Fruit fly (Drosophila melanogaster) whole organism, embryonic: ENCODE results near the gene CG11267.

Experiments used
- Antp ChIP-seq: fragments of 200-800 bp; sonication (Bioruptor generic); optimal IDR thresholded peaks from 3 replicates; lab custom pipeline; 2016; ENCODE audit warnings: missing biosample characterization, missing genetic modification characterization
- BEAF-32 ChIP-seq: fragments of 200-800 bp; sonication (Bioruptor generic); optimal IDR thresholded peaks from 3 replicates; lab custom pipeline; 2017; ENCODE audit warnings: missing biosample characterization, missing genetic modification characterization, mild to moderate bottlenecking, moderate library complexity, missing genetic modification reagents
- CG11456 ChIP-seq: fragments of 200-800 bp; sonication (Bioruptor generic); IDR thresholded peaks from 3 replicates; pipeline ENCODE4 v1.3.6; 2022; ENCODE audit warnings: missing biosample characterization, missing genetic modification characterization
- CG1529 ChIP-seq: fragments of 200-800 bp; sonication (Bioruptor generic); optimal IDR thresholded peaks from 3 replicates; lab custom pipeline; 2018; ENCODE audit warnings: missing biosample characterization, missing genetic modification characterization
- CG15601 ChIP-seq: fragments of 200-800 bp; sonication (Bioruptor generic); optimal IDR thresholded peaks from 3 replicates; lab custom pipeline; 2019; ENCODE audit warnings: missing biosample characterization, mild to moderate bottlenecking, missing genetic modification characterization, moderate library complexity
- CG17802 ChIP-seq: fragments of 200-800 bp; sonication (Bioruptor generic); optimal IDR thresholded peaks from 2 replicates; lab custom pipeline; 2018; ENCODE audit warnings: missing biosample characterization, mild to moderate bottlenecking, missing genetic modification characterization, moderate library complexity
- CG2116 ChIP-seq: fragments of 200-800 bp; sonication (Bioruptor generic); optimal IDR thresholded peaks from 3 replicates; lab custom pipeline; 2018; ENCODE audit warnings: missing biosample characterization, mild to moderate bottlenecking, missing genetic modification characterization
- CG2199 ChIP-seq: fragments of 200-800 bp; sonication (Bioruptor generic); IDR thresholded peaks from 3 replicates; pipeline ENCODE4 v1.3.6; 2022; ENCODE audit warnings: missing biosample characterization, missing genetic modification characterization
- CG31224 ChIP-seq: fragments of 200-800 bp; sonication (Bioruptor generic); IDR thresholded peaks from 2 replicates; pipeline ENCODE4 v1.3.6; 2022; ENCODE audit warnings: missing biosample characterization, missing genetic modification characterization
- CG34376 ChIP-seq: fragments of 200-800 bp; sonication (Bioruptor generic); optimal IDR thresholded peaks from 2 replicates; lab custom pipeline; 2018; ENCODE audit warnings: missing biosample characterization, mild to moderate bottlenecking, missing genetic modification characterization
- CG3726 ChIP-seq: fragments of 200-800 bp; sonication (Bioruptor generic); IDR thresholded peaks from 3 replicates; pipeline ENCODE4, ENCODE4 v1.3.6; 2022; ENCODE audit warnings: missing biosample characterization, missing genetic modification characterization
- CG3995 ChIP-seq: fragments of 200-800 bp; sonication (Bioruptor generic); optimal IDR thresholded peaks from 3 replicates; lab custom pipeline; 2016; ENCODE audit warnings: missing biosample characterization, missing genetic modification characterization
- CG7786 ChIP-seq: fragments of 200-800 bp; sonication (Bioruptor generic); optimal IDR thresholded peaks from 2 replicates; lab custom pipeline; 2016; ENCODE audit warnings: missing biosample characterization, missing genetic modification characterization
- CG7839 ChIP-seq: fragments of 200-800 bp; sonication (Bioruptor generic); optimal IDR thresholded peaks from 3 replicates; lab custom pipeline; 2018; ENCODE audit warnings: missing biosample characterization, mild to moderate bottlenecking, missing genetic modification characterization, moderate library complexity
- CG8290 ChIP-seq, 3 experiments: fragments of 200-800 bp; sonication (Bioruptor generic); optimal IDR thresholded peaks; 2 replicates each; lab custom pipeline; 2016 to 2019; ENCODE audit warnings: missing biosample characterization in 3 of 3, missing genetic modification characterization in 3 of 3, mild to moderate bottlenecking in 2 of 3, moderate library complexity in 1 of 3
- CG9609 ChIP-seq: fragments of 200-800 bp; sonication (Bioruptor generic); optimal IDR thresholded peaks from 3 replicates; lab custom pipeline; 2016; ENCODE audit warnings: missing biosample characterization, missing genetic modification characterization
- CHES-1-like ChIP-seq: fragments of 200-800 bp; sonication (Bioruptor generic); optimal IDR thresholded peaks from 2 replicates; lab custom pipeline; 2016; ENCODE audit warnings: missing biosample characterization, missing genetic modification characterization
- Dad ChIP-seq: fragments of 200-800 bp; sonication (Bioruptor generic); optimal IDR thresholded peaks from 3 replicates; lab custom pipeline; 2016; ENCODE audit warnings: missing biosample characterization, missing genetic modification characterization
- Ets97D ChIP-seq: fragments of 200-800 bp; sonication (Bioruptor generic); optimal IDR thresholded peaks from 3 replicates; lab custom pipeline; 2016; ENCODE audit warnings: missing biosample characterization, missing genetic modification characterization
- Gsc ChIP-seq: fragments of 200-800 bp; sonication (Bioruptor generic); IDR thresholded peaks from 2 replicates; pipeline ENCODE4 v1.3.6; 2022; ENCODE audit warnings: missing biosample characterization, missing genetic modification characterization
- HLH54F ChIP-seq: fragments of 200-800 bp; sonication (Bioruptor generic); optimal IDR thresholded peaks from 3 replicates; lab custom pipeline; 2016; ENCODE audit warnings: missing biosample characterization, missing genetic modification characterization
- Hr39 ChIP-seq: fragments of >200 bp; optimal IDR thresholded peaks from 2 replicates; lab custom pipeline; 2017
- Med ChIP-seq: fragments of 200-800 bp; sonication (Bioruptor generic); peaks from one replicate; lab custom pipeline; 2016; ENCODE audit warnings: missing biosample characterization, missing genetic modification characterization, mild to moderate bottlenecking, inconsistent platforms, moderate library complexity
- Nf-YB ChIP-seq: fragments of 200-800 bp; sonication (Bioruptor generic); optimal IDR thresholded peaks from 3 replicates; lab custom pipeline; 2019; ENCODE audit warnings: missing biosample characterization, mild to moderate bottlenecking, missing genetic modification characterization, moderate library complexity
- PHDP ChIP-seq: fragments of 200-800 bp; sonication (Bioruptor generic); optimal IDR thresholded peaks from 3 replicates; lab custom pipeline; 2018; ENCODE audit warnings: missing biosample characterization, mild to moderate bottlenecking, missing genetic modification characterization, moderate library complexity
- Pdp1 ChIP-seq, 2 experiments: fragments of 200-800 bp; sonication (Bioruptor generic); optimal IDR thresholded peaks; 3 replicates each; lab custom pipeline; 2016; ENCODE audit warnings: missing biosample characterization in 2 of 2, missing genetic modification characterization in 2 of 2, mild to moderate bottlenecking in 1 of 2, moderate library complexity in 1 of 2
- Sry-δ ChIP-seq: fragments of 200-800 bp; sonication (Bioruptor generic); optimal IDR thresholded peaks from 2 replicates; lab custom pipeline; 2016; ENCODE audit warnings: missing biosample characterization, missing genetic modification characterization
- ase ChIP-seq: fragments of 200-800 bp; sonication (Bioruptor generic); IDR thresholded peaks from 3 replicates; pipeline ENCODE4 v1.3.6; 2022; ENCODE audit warnings: missing biosample characterization, missing genetic modification characterization
- ato ChIP-seq: fragments of 200-800 bp; sonication (Bioruptor generic); IDR thresholded peaks from 2 replicates; pipeline ENCODE4 v1.3.6; 2022; ENCODE audit warnings: missing biosample characterization, missing genetic modification characterization; ENCODE audit not compliant: partially characterized antibody
- eyg ChIP-seq: fragments of 200-800 bp; sonication (Bioruptor generic); optimal IDR thresholded peaks from 3 replicates; lab custom pipeline; 2016; ENCODE audit warnings: missing biosample characterization, missing genetic modification characterization
- hb ChIP-seq: fragments of 200-800 bp; sonication (Bioruptor generic); IDR thresholded peaks from 3 replicates; pipeline ENCODE4 v1.3.6; 2022; ENCODE audit warnings: missing biosample characterization, missing genetic modification characterization; ENCODE audit not compliant: partially characterized antibody
- inv ChIP-seq: fragments of 200-800 bp; sonication (Bioruptor generic); IDR thresholded peaks from 2 replicates; pipeline ENCODE4 v1.3.6; 2022; ENCODE audit warnings: missing biosample characterization, missing genetic modification characterization; ENCODE audit not compliant: partially characterized antibody
- jigr1 ChIP-seq: fragments of 200-800 bp; sonication (Bioruptor generic); IDR thresholded peaks from 3 replicates; pipeline ENCODE4 v1.3.6; 2022; ENCODE audit warnings: missing biosample characterization, missing genetic modification characterization
- jing ChIP-seq: fragments of 200-800 bp; sonication (Bioruptor generic); optimal IDR thresholded peaks from 2 replicates; lab custom pipeline; 2018; ENCODE audit warnings: missing biosample characterization, mild to moderate bottlenecking, missing genetic modification characterization
- lov ChIP-seq, 2 experiments: fragments of 200-800 bp in 1 of 2; fragments of >200 bp in 1 of 2; sonication (Bioruptor generic) in 1 of 2; IDR thresholded peaks in 1 of 2; optimal IDR thresholded peaks in 1 of 2; 2 replicates in 1 of 2; 3 replicates in 1 of 2; pipeline versions ENCODE4 v1.3.6 to Lab custom; 2017 to 2022; ENCODE audit warnings: missing biosample characterization in 1 of 2, missing genetic modification characterization in 1 of 2
- mam ChIP-seq: fragments of 200-800 bp; sonication (Bioruptor generic); optimal IDR thresholded peaks from 3 replicates; lab custom pipeline; 2016; ENCODE audit warnings: missing biosample characterization, missing genetic modification characterization
- nerfin-2 ChIP-seq: fragments of 200-800 bp; sonication (Bioruptor generic); IDR thresholded peaks from 2 replicates; pipeline ENCODE4 v1.3.6; 2022; ENCODE audit warnings: missing biosample characterization, missing genetic modification characterization; ENCODE audit not compliant: partially characterized antibody
- pb ChIP-seq: fragments of 200-800 bp; sonication (Bioruptor generic); optimal IDR thresholded peaks from 3 replicates; lab custom pipeline; 2016; ENCODE audit warnings: missing biosample characterization, missing genetic modification characterization
- scrt ChIP-seq: fragments of 200-800 bp; sonication (Bioruptor generic); optimal IDR thresholded peaks from 2 replicates; lab custom pipeline; 2018; ENCODE audit warnings: missing biosample characterization, mild to moderate bottlenecking, missing genetic modification characterization, moderate library complexity
- sens ChIP-seq: fragments of 200-800 bp; sonication (Bioruptor generic); peaks from one replicate; lab custom pipeline; 2016; ENCODE audit warnings: missing biosample characterization, missing genetic modification characterization
- slou ChIP-seq: fragments of 200-800 bp; sonication (Bioruptor generic); optimal IDR thresholded peaks from 3 replicates; lab custom pipeline; 2016; ENCODE audit warnings: missing biosample characterization, missing genetic modification characterization
- sna ChIP-seq: fragments of 200-800 bp; sonication (Bioruptor generic); IDR thresholded peaks from 2 replicates; pipeline ENCODE4 v1.3.6; 2022; ENCODE audit warnings: missing biosample characterization, missing genetic modification characterization; ENCODE audit not compliant: partially characterized antibody
- sob ChIP-seq: fragments of 200-800 bp; sonication (Bioruptor generic); IDR thresholded peaks from 2 replicates; pipeline ENCODE4 v1.3.6; 2022; ENCODE audit warnings: missing biosample characterization, missing genetic modification characterization
- stc ChIP-seq: fragments of 200-800 bp; sonication (Bioruptor generic); IDR thresholded peaks from 2 replicates; pipeline ENCODE4 v1.3.6; 2022; ENCODE audit warnings: missing biosample characterization, missing genetic modification characterization
- tll ChIP-seq, 2 experiments: fragments of 200-800 bp in 1 of 2; fragments of >200 bp in 1 of 2; sonication (Bioruptor generic) in 1 of 2; optimal IDR thresholded peaks; 2 replicates each; lab custom pipeline; 2017 to 2019; ENCODE audit warnings: missing biosample characterization in 2 of 2, missing genetic modification characterization in 2 of 2, mild to moderate bottlenecking in 1 of 2, moderate library complexity in 1 of 2
- tna ChIP-seq: fragments of 200-800 bp; sonication (Bioruptor generic); IDR thresholded peaks from 2 replicates; pipeline ENCODE4 v1.3.6; 2022; ENCODE audit warnings: missing biosample characterization, missing genetic modification characterization; ENCODE audit not compliant: partially characterized antibody
- trem ChIP-seq: fragments of 200-800 bp; optimal IDR thresholded peaks from 3 replicates; lab custom pipeline; 2019; ENCODE audit warnings: missing biosample characterization, mild to moderate bottlenecking, missing genetic modification characterization, moderate library complexity
- zen2 ChIP-seq: fragments of 200-800 bp; sonication (Bioruptor generic); IDR thresholded peaks from 3 replicates; pipeline ENCODE4 v1.3.6; 2022; ENCODE audit warnings: missing biosample characterization, missing genetic modification characterization; ENCODE audit not compliant: partially characterized antibody

Gene CG11267

dm6 chr3L:13015195-13015822 lies 541 bp upstream of the CG11267 start, which contains the start of gene MICAL-like (continued):
- no peak for TF ChIP-seq CG34376 (GFP tag; lab: Kevin White, UChicago)
- TF ChIP-seq BEAF-32 (GFP tag; lab: Kevin White, UChicago) = peak; percentile 75
- TF ChIP-seq zen2 (GFP tag; lab: Robert Waterston, UW) = peak; percentile 85
- peak; percentile 91 for TF ChIP-seq sna
- TF ChIP-seq sens (GFP tag; lab: Kevin White, UChicago) = peak; percentile 87
- TF ChIP-seq mam (GFP tag; lab: Kevin White, UChicago) = peak; percentile 54
- TF ChIP-seq CHES-1-like (GFP tag; lab: Kevin White, UChicago) = no peak
- TF ChIP-seq ase (GFP tag; lab: Robert Waterston, UW) = peak; percentile 49; the same call in 1 of the 3 replicates
- peak; percentile 47 for TF ChIP-seq CG8290 (GFP tag; optimal IDR thresholded peaks at IDR 0.05; lab: Kevin White, UChicago)
- TF ChIP-seq CG8290 (tag; optimal IDR thresholded peaks at IDR 0.05; lab: Kevin White, UChicago) = peak; percentile 14 to 26
- TF ChIP-seq tna (GFP tag; lab: Robert Waterston, UW) = peak; percentile 72; the same call in 1 of the 2 replicates
- TF ChIP-seq CG11456 (GFP tag; lab: Robert Waterston, UW) = peak; percentile 4; the same call in 1 of the 3 replicates
- peak; percentile 59 for TF ChIP-seq sob
- 0 out of 3 replicates have a peak, but pooled peaks have one; percentile 26 for TF ChIP-seq jigr1 (GFP tag; lab: Robert Waterston, UW)
- TF ChIP-seq Ets97D (GFP tag; lab: Kevin White, UChicago) = no peak
- peak; percentile 88 for TF ChIP-seq Sry-δ (GFP tag; lab: Kevin White, UChicago)
- TF ChIP-seq hb = peak; percentile 80
- no peak for TF ChIP-seq pb (GFP tag; lab: Kevin White, UChicago)
- peak; percentile 89 for TF ChIP-seq CG3995 (GFP tag; lab: Kevin White, UChicago)
- TF ChIP-seq CG1529 = no peak
- TF ChIP-seq lov (optimal IDR thresholded peaks at IDR 0.05; lab: Kevin White, UChicago) = no peak
- no peak for TF ChIP-seq lov (GFP tag; IDR thresholded peaks at IDR 0.05; lab: Robert Waterston, UW)
- TF ChIP-seq Pdp1 (GFP tag; optimal IDR thresholded peaks at IDR 0.05; lab: Kevin White, UChicago) = peak in 1 of 2 experiments; percentile 4
- no peak for TF ChIP-seq CG7839 (tag; lab: Kevin White, UChicago)
- TF ChIP-seq HLH54F (GFP tag; lab: Kevin White, UChicago) = peak; percentile 29
- TF ChIP-seq tll (GFP tag; optimal IDR thresholded peaks at IDR 0.05; lab: Kevin White, UChicago) = peak in 1 of 2 experiments; percentile 1
- no peak for TF ChIP-seq Nf-YB (GFP tag; lab: Kevin White, UChicago)
- TF ChIP-seq CG2199 = no peak
- peak; percentile 21 for TF ChIP-seq CG2116
- peak; percentile 36; the same call in 1 of the 2 replicates for TF ChIP-seq ato (GFP tag; lab: Robert Waterston, UW)
- TF ChIP-seq CG9609 (GFP tag; lab: Kevin White, UChicago) = peak; percentile 4
- TF ChIP-seq Hr39 (lab: Kevin White, UChicago) = no peak
- no peak for TF ChIP-seq Gsc (GFP tag; lab: Robert Waterston, UW)
- TF ChIP-seq scrt (GFP tag; lab: Kevin White, UChicago) = no peak
- TF ChIP-seq inv = peak; percentile 90
- TF ChIP-seq slou (GFP tag; lab: Kevin White, UChicago) = no peak
- peak; percentile 26 for TF ChIP-seq Dad (GFP tag; lab: Kevin White, UChicago)
- TF ChIP-seq PHDP (tag; lab: Kevin White, UChicago) = no peak
- peak; percentile 42 for TF ChIP-seq CG17802 (tag; lab: Kevin White, UChicago)
- TF ChIP-seq Antp (GFP tag; lab: Kevin White, UChicago) = peak; percentile 47
- TF ChIP-seq trem (tag; lab: Kevin White, UChicago) = peak; percentile 11
- no peak for TF ChIP-seq stc (GFP tag; lab: Robert Waterston, UW)
- peak; percentile 22 for TF ChIP-seq CG7786 (GFP tag; lab: Kevin White, UChicago)
- TF ChIP-seq CG3726 (GFP tag; lab: Robert Waterston, UW) = no peak
- TF ChIP-seq nerfin-2 (GFP tag; lab: Robert Waterston, UW) = peak; percentile 63
- TF ChIP-seq jing (GFP tag; lab: Kevin White, UChicago) = no peak
- TF ChIP-seq Med = peak; percentile 87
- TF ChIP-seq eyg (GFP tag; lab: Kevin White, UChicago) = peak; percentile 0
- TF ChIP-seq CG15601 (tag; lab: Kevin White, UChicago) = no peak
- no peak for TF ChIP-seq CG31224
